Worm (Caenorhabditis elegans) whole organism, midembryonic: ENCODE measurements around the gene chil-24.

Experiments used
- T22C8.4 ChIP-seq: fragments of 200-800 bp; sonication (Bioruptor generic); IDR thresholded peaks from 2 replicates; pipeline ENCODE4 v1.3.6; 2022; ENCODE audit warnings: missing genetic modification characterization, missing compliant biosample characterization
- cog-1 ChIP-seq: sonication (generic microtip); optimal IDR thresholded peaks from 2 replicates; lab custom pipeline; 2016; ENCODE audit warnings: missing genetic modification characterization, missing compliant biosample characterization
- flt-1 ChIP-seq: fragments of 200-800 bp; sonication (Bioruptor generic); IDR thresholded peaks from 2 replicates; pipeline ENCODE4 v1.3.6; 2022; ENCODE audit warnings: missing genetic modification characterization, missing compliant biosample characterization
- klf-2 ChIP-seq: fragments of 200-800 bp; sonication (Bioruptor generic); conservative IDR thresholded peaks from 2 replicates; pipeline ENCODE4 v1.3.6; 2022; ENCODE audit warnings: missing genetic modification reagents, missing genetic modification characterization, missing compliant biosample characterization
- med-1 ChIP-seq: sonication (generic microtip); optimal IDR thresholded peaks from 2 replicates; lab custom pipeline; 2017; ENCODE audit warnings: missing genetic modification characterization, mild to moderate bottlenecking, missing compliant biosample characterization, antibody characterized with exemption, missing genetic modification reagents; ENCODE audit not compliant: insufficient read depth
- ref-1 ChIP-seq: fragments of 200-800 bp; sonication (Bioruptor generic); conservative IDR thresholded peaks from 2 replicates; pipeline ENCODE4 v1.3.6; 2022; ENCODE audit warnings: missing genetic modification reagents, missing genetic modification characterization, missing compliant biosample characterization
- tab-1 ChIP-seq: fragments of 200-800 bp; sonication (Bioruptor generic); IDR thresholded peaks from 2 replicates; pipeline ENCODE4 v1.3.6; 2022; ENCODE audit warnings: missing genetic modification characterization, missing compliant biosample characterization
- ztf-23 ChIP-seq: fragments of 200-800 bp; sonication (Bioruptor generic); IDR thresholded peaks from 2 replicates; pipeline ENCODE4 v1.3.6; 2022; ENCODE audit warnings: missing genetic modification reagents, missing genetic modification characterization, missing compliant biosample characterization
- ztf-29 ChIP-seq: fragments of 200-800 bp; sonication (Bioruptor generic); IDR thresholded peaks from 2 replicates; pipeline ENCODE4 v1.3.6; 2022; ENCODE audit warnings: missing genetic modification reagents, missing genetic modification characterization, missing compliant biosample characterization

DNA sequence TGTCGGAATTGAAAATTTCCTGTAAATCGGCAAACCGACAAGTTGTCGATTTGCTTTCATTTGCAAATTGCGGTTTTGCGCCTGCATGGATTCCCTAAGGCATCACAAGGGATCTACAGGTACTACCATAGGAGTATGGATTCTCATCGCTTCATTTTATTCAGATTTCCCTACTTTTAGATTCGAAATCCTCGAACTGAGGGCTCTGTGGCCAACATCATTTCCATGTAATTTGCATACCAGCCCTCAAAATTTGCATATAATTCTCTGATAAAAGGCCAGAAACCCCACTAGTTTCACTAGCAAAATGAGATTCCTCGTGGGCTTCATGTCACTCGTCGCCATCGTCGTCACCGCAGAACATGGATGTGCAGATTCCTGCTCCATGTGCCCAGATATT lies 16.6 kb upstream of the chil-24 start, which contains the start of gene Y25C1A.2:
- TF ChIP-seq flt-1 (GFP tag; lab: Robert Waterston, UW), result no peak
- TF ChIP-seq tab-1, result no peak
- no peak for TF ChIP-seq klf-2
- no peak for TF ChIP-seq T22C8.4 (GFP tag; lab: Robert Waterston, UW)
- no peak for TF ChIP-seq ref-1 (GFP tag; lab: Robert Waterston, UW)
- TF ChIP-seq med-1 (GFP tag; lab: Kevin White, UChicago), result no peak
- TF ChIP-seq ztf-23, result no peak
- TF ChIP-seq cog-1, result no peak
- TF ChIP-seq ztf-29 (GFP tag; lab: Robert Waterston, UW), result no peak
